Worm (Caenorhabditis elegans) whole organism, midembryonic: ENCODE results near the gene C18D4.12.

Experiments
- T22C8.4 ChIP-seq: fragments of 200-800 bp; sonication (Bioruptor generic); IDR thresholded peaks from 2 replicates; pipeline ENCODE4 v1.3.6; 2022; ENCODE audit warnings: missing genetic modification characterization, missing compliant biosample characterization
- cog-1 ChIP-seq: sonication (generic microtip); optimal IDR thresholded peaks from 2 replicates; lab custom pipeline; 2016; ENCODE audit warnings: missing genetic modification characterization, missing compliant biosample characterization
- flt-1 ChIP-seq: fragments of 200-800 bp; sonication (Bioruptor generic); IDR thresholded peaks from 2 replicates; pipeline ENCODE4 v1.3.6; 2022; ENCODE audit warnings: missing genetic modification characterization, missing compliant biosample characterization
- klf-2 ChIP-seq: fragments of 200-800 bp; sonication (Bioruptor generic); conservative IDR thresholded peaks from 2 replicates; pipeline ENCODE4 v1.3.6; 2022; ENCODE audit warnings: missing genetic modification reagents, missing genetic modification characterization, missing compliant biosample characterization
- med-1 ChIP-seq: sonication (generic microtip); optimal IDR thresholded peaks from 2 replicates; lab custom pipeline; 2017; ENCODE audit warnings: missing genetic modification characterization, mild to moderate bottlenecking, missing compliant biosample characterization, antibody characterized with exemption, missing genetic modification reagents; ENCODE audit not compliant: insufficient read depth
- ref-1 ChIP-seq: fragments of 200-800 bp; sonication (Bioruptor generic); conservative IDR thresholded peaks from 2 replicates; pipeline ENCODE4 v1.3.6; 2022; ENCODE audit warnings: missing genetic modification reagents, missing genetic modification characterization, missing compliant biosample characterization
- tab-1 ChIP-seq: fragments of 200-800 bp; sonication (Bioruptor generic); IDR thresholded peaks from 2 replicates; pipeline ENCODE4 v1.3.6; 2022; ENCODE audit warnings: missing genetic modification characterization, missing compliant biosample characterization
- ztf-23 ChIP-seq: fragments of 200-800 bp; sonication (Bioruptor generic); IDR thresholded peaks from 2 replicates; pipeline ENCODE4 v1.3.6; 2022; ENCODE audit warnings: missing genetic modification reagents, missing genetic modification characterization, missing compliant biosample characterization
- ztf-29 ChIP-seq: fragments of 200-800 bp; sonication (Bioruptor generic); IDR thresholded peaks from 2 replicates; pipeline ENCODE4 v1.3.6; 2022; ENCODE audit warnings: missing genetic modification reagents, missing genetic modification characterization, missing compliant biosample characterization

C18D4.12 gene

DNA sequence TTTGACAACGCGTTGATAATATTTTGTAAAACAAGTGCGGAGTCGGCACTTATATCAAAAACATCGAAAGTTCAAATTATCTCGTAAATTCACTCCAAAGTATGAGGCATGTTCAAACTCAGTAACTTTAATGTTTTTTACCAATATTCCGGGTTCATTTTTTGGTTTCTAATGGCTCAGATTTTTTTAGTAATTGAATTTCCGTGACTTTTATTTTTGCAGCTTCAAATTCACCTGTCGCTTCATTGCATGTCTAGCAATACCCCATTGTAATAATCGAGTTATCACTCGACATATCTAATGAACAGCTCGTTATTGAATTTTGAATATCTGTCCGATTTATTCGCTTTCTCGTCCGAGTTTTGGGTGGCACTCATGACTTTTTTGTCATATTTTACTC lies 2.7 kb downstream of the C18D4.12 start, which contains the start of gene srz-90:
Gene srz-90, plus strand, starts transcription at position 301 of the 400 bp plus-strand sequence.
- TF ChIP-seq flt-1 (no peak), tab-1 (GFP tag; lab: Robert Waterston, UW) (no peak), ref-1 (no peak), ztf-23 (GFP tag; lab: Robert Waterston, UW) (no peak), klf-2 (GFP tag; lab: Robert Waterston, UW) (no peak), cog-1 (tag; lab: Kevin White, UChicago) (no peak), ztf-29 (GFP tag; lab: Robert Waterston, UW) (no peak), med-1 (no peak), T22C8.4 (GFP tag; lab: Robert Waterston, UW) (no peak)

DNA sequence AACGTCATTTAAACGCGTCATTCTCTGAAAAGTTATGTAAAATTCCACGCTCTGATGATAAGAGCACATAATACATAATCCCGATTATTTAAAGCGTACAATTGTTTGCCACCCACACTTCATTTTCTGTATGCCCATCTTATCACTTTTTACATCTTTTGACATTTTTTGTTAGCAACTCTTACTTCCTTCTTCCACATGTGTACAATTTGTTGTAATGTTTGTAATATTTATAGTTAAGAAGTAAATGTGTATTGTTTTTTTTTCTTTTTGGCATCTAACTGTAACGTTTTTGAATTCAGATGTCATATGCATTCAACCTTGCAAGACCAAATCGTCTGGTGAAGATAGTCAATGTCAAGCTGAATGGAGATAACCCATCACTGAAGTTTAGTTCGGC lies 9.7 kb downstream of the C18D4.12 start, which contains the start of gene fbxa-136:
Gene fbxa-136, plus strand, starts transcription at position 301 of the 400 bp plus-strand sequence.
- no peak for TF ChIP-seq ztf-23 (GFP tag; lab: Robert Waterston, UW)
- TF ChIP-seq klf-2 (GFP tag; lab: Robert Waterston, UW) = no peak
- no peak for TF ChIP-seq flt-1
- TF ChIP-seq ref-1 = no peak
- no peak for TF ChIP-seq cog-1 (tag; lab: Kevin White, UChicago)
- no peak for TF ChIP-seq ztf-29 (GFP tag; lab: Robert Waterston, UW)
- no peak for TF ChIP-seq med-1
- no peak for TF ChIP-seq T22C8.4 (GFP tag; lab: Robert Waterston, UW)
- no peak for TF ChIP-seq tab-1 (GFP tag; lab: Robert Waterston, UW)

DNA sequence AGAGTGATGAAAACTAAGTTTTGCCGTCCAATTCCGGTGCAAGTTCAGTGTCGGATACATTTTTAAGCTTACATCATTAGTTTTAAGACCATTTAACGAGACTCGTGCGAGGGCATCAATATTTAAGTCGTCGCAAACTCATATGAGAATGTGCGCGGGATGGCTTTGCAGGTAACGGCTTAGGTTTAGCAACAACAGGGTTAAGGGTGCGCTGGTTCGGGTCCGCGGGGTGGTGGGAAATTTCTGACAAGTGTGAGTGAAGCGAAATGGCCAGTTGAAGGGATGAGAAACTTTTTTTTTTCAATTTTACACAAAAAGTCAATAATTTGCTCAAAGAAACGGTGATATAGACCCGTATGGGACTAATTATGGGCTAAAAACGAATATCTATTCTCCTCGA lies 16.6 kb downstream of the C18D4.12 start:
- TF ChIP-seq ref-1 (0 out of 2 replicates have a peak, but pooled peaks have one; percentile 10), T22C8.4 (GFP tag; lab: Robert Waterston, UW) (no peak), tab-1 (GFP tag; lab: Robert Waterston, UW) (no peak), med-1 (no peak)

DNA sequence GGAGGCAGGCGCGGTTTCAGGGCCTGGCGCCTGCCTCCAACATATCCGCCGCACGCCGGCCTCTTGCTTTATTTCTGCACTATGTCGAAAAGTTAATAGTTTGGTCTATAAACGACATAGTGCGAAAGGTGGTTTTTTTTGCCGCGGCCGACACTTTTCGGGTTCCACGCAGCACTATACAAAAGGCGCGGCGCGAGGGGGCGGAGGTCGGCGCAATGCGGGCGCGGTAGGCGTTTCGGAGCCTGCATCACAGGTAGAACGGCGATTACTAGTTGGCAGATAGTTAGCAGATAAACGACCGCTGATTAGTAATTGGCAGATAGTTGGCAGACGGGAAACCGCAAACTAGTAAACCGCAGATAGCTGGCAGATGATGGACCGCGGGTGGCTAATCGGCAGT lies 17.6 kb downstream of the C18D4.12 start:
- TF ChIP-seq tab-1 (GFP tag; lab: Robert Waterston, UW) = 0 out of 2 replicates have a peak, but pooled peaks have one; percentile 32
- TF ChIP-seq cog-1 (tag; lab: Kevin White, UChicago) = no peak

DNA sequence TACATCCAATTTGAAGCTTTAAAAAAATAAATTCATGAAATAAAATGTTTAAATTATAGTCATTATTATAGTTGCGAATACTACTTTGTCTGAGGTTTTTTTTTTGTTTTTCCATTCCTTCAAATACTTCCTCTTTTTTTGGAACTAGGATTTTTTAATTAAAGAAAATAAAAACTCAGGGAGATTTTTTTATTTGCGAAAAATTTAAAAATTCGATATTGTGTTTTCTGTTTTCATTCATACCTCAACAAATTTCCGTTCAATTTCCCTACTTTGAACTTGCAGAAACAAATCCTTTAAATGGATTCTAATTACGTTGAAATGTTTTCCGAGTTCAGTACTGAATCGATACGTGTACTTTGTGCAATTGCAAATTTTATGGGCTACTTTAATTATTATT lies 21.9 kb downstream of the C18D4.12 start, which contains the start of gene srw-32:
Gene srw-32, plus strand, starts transcription at position 301 of the 400 bp plus-strand sequence.
- TF ChIP-seq flt-1 (no peak), cog-1 (tag; lab: Kevin White, UChicago) (no peak), T22C8.4 (GFP tag; lab: Robert Waterston, UW) (no peak), klf-2 (GFP tag; lab: Robert Waterston, UW) (no peak), tab-1 (GFP tag; lab: Robert Waterston, UW) (no peak), ztf-23 (GFP tag; lab: Robert Waterston, UW) (no peak), ref-1 (no peak), med-1 (no peak), ztf-29 (GFP tag; lab: Robert Waterston, UW) (no peak)

DNA sequence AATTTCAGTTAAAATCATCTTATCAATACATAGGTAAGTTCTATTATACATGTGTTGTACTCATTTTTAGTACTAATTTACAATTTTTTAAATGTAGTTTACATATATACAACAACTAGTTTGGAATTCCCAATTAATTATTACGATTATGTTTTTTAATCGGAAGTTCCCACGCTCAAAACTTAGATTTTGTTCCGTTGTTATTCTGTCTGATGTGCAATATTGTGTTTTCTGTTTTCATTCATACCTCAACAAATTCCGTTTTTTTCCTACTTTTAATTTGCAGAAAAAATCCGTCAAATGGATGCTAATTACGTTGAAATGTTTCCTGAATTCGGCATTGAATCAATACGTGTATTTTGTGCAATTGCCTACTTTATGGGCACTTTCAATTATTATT lies 24.1 kb downstream of the C18D4.12 start, which contains the start of gene srw-31:
Gene srw-31, plus strand, starts transcription at position 301 of the 400 bp plus-strand sequence.
- no peak for TF ChIP-seq med-1
- no peak for TF ChIP-seq ref-1
- no peak for TF ChIP-seq ztf-23 (GFP tag; lab: Robert Waterston, UW)
- no peak for TF ChIP-seq ztf-29 (GFP tag; lab: Robert Waterston, UW)
- no peak for TF ChIP-seq T22C8.4 (GFP tag; lab: Robert Waterston, UW)
- TF ChIP-seq klf-2 (GFP tag; lab: Robert Waterston, UW) = no peak
- TF ChIP-seq flt-1 = no peak
- TF ChIP-seq tab-1 (GFP tag; lab: Robert Waterston, UW) = no peak

DNA sequence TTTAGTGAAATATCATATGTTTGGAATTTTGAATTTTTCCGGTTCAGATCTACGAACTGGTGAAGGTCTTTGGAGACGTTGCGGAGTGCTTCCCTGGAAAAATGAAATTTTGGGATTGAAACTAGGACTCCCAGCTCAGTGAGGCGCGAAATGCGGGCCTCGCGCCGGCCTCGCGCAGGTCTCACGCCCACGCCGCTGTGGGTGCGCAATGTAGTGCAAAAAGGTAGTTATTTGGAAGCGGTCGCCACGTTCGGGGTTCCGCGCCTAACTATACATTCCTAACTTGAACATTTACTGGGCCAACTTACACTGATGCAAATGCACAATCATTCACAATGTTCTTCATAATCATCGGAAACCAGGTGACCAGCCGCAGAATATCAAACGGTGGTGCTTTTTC lies 30.3 kb downstream of the C18D4.12 start:
- TF ChIP-seq ztf-29 (GFP tag; lab: Robert Waterston, UW) (no peak), cog-1 (tag; lab: Kevin White, UChicago) (no peak), med-1 (no peak), klf-2 (GFP tag; lab: Robert Waterston, UW) (no peak), tab-1 (GFP tag; lab: Robert Waterston, UW) (no peak), ztf-23 (GFP tag; lab: Robert Waterston, UW) (no peak), ref-1 (no peak), flt-1 (no peak), T22C8.4 (GFP tag; lab: Robert Waterston, UW) (no peak)

DNA sequence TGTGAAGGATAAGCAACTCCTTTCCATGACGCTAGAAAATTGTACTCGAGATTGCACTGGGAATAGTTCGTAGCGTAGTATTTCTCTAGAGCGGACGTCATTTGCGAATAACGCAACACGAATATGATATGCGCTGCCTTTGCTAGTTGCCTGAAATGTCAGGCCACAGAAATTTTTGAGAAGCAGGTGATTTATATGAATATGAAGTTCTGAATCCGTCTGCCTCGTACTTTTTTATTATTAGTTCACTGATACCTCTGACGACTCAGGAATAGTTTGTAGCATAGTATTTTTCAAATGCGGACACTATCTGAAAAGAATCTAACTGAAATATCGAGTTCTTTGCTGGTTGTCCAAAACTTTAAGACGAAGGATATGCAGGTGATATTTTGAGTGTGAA lies 34.3 kb downstream of the C18D4.12 start, which contains the start of gene srh-118:
Gene srh-118, minus strand, starts transcription at position 101 of the 400 bp plus-strand sequence.
- no peak for TF ChIP-seq ztf-23 (GFP tag; lab: Robert Waterston, UW)
- no peak for TF ChIP-seq ref-1

DNA sequence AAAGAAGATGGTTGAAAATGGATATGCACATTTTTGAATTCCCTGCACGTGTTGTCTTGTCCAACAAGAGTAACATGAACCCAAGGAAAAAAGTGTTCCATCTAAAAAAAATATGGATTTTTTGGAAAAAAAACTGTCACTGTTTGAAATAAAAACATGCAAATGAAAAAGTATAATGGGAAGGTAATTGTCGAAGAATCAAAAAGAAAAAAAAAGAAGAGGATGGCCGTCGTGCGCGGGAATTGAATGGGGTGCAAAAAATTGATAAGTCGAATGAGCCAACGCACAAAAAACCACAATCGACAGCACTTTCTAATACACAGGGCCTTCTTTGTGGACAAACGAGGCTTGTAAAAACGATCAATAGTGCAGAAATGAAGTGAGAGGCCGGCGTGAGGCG lies 36.7 kb downstream of the C18D4.12 start, which contains the start of gene fbxa-102:
Gene fbxa-102, minus strand, starts transcription at position 101 of the 400 bp plus-strand sequence.
- no peak for TF ChIP-seq T22C8.4 (GFP tag; lab: Robert Waterston, UW)
- no peak for TF ChIP-seq klf-2 (GFP tag; lab: Robert Waterston, UW)
- no peak for TF ChIP-seq flt-1
- no peak for TF ChIP-seq cog-1 (tag; lab: Kevin White, UChicago)
- TF ChIP-seq tab-1 (GFP tag; lab: Robert Waterston, UW) = no peak
- no peak for TF ChIP-seq ztf-29 (GFP tag; lab: Robert Waterston, UW)
- no peak for TF ChIP-seq med-1
- TF ChIP-seq ref-1 = no peak
- TF ChIP-seq ztf-23 (GFP tag; lab: Robert Waterston, UW) = no peak

DNA sequence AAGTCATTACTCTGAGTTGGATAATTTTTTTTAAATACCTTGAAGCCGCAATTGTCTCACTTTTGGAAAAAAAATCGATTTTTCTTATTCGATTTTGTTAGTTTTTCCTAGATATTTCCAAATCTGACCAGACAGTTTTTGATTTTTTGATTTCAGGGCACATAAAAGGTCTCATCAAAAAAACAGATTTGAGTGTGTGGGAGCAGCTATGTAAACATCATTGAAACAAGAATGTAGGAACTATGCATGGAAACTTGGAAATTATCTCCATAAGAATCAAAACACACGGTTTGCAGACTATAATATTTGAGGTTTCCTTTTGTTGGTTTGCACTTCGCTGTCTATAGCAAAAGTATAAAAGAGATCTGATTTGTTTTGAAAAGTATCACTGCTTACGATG lies 44.4 kb downstream of the C18D4.12 start, which contains the start of gene scl-24:
Gene scl-24, plus strand, starts transcription at position 301 of the 400 bp plus-strand sequence.
- TF ChIP-seq tab-1 (GFP tag; lab: Robert Waterston, UW) (no peak), T22C8.4 (GFP tag; lab: Robert Waterston, UW) (no peak), ref-1 (no peak), ztf-23 (GFP tag; lab: Robert Waterston, UW) (no peak), flt-1 (no peak), ztf-29 (GFP tag; lab: Robert Waterston, UW) (no peak), klf-2 (GFP tag; lab: Robert Waterston, UW) (no peak), med-1 (no peak), cog-1 (tag; lab: Kevin White, UChicago) (no peak)
